Worm (Caenorhabditis elegans) whole organism, young adult: ENCODE measurements around the gene rps-12.

ENCODE experiments used
- B0336.3 ChIP-seq: fragments of 200-800 bp; sonication (Bioruptor generic); IDR thresholded peaks from 2 replicates; pipeline ENCODE4 v1.3.6; 2022; ENCODE audit warnings: missing genetic modification characterization, missing compliant biosample characterization
- C17E4.6 ChIP-seq: fragments of 200-800 bp; sonication (Bioruptor generic); IDR thresholded peaks from 2 replicates; pipeline ENCODE4 v1.3.6; 2022; ENCODE audit warnings: missing genetic modification reagents, missing genetic modification characterization, missing compliant biosample characterization
- F10E7.11 ChIP-seq: sonication (generic microtip); optimal IDR thresholded peaks from 2 replicates; lab custom pipeline; 2017; ENCODE audit warnings: mild to moderate bottlenecking, missing genetic modification characterization, moderate library complexity, missing compliant biosample characterization
- F22D6.2 ChIP-seq: sonication (generic microtip); optimal IDR thresholded peaks from 2 replicates; lab custom pipeline; 2016; ENCODE audit warnings: mild to moderate bottlenecking, missing genetic modification characterization, missing compliant biosample characterization
- F33H1.4 ChIP-seq: fragments of 200-800 bp; sonication (Bioruptor generic); IDR thresholded peaks from 2 replicates; pipeline ENCODE4 v1.3.6; 2022; ENCODE audit warnings: missing genetic modification reagents, missing genetic modification characterization, missing compliant biosample characterization
- F37B4.10 ChIP-seq: fragments of 200-800 bp; sonication (Bioruptor generic); IDR thresholded peaks from 2 replicates; pipeline ENCODE4 v1.3.6; 2022; ENCODE audit warnings: missing genetic modification characterization, missing compliant biosample characterization
- F39B2.1 ChIP-seq: fragments of 200-800 bp; sonication (Bioruptor generic); IDR thresholded peaks from 2 replicates; pipeline ENCODE4 v1.3.6; 2022; ENCODE audit warnings: missing genetic modification reagents, missing genetic modification characterization, missing compliant biosample characterization
- F52B5.7 ChIP-seq: sonication (generic microtip); optimal IDR thresholded peaks from 2 replicates; lab custom pipeline; 2016; ENCODE audit warnings: mild to moderate bottlenecking, missing genetic modification characterization, missing compliant biosample characterization
- F55B11.4 ChIP-seq: sonication (generic microtip); optimal IDR thresholded peaks from 2 replicates; lab custom pipeline; 2016; ENCODE audit warnings: missing compliant biosample characterization, missing genetic modification characterization, borderline replicate concordance; ENCODE audit not compliant: insufficient read depth
- F57A8.1 ChIP-seq: fragments of 200-800 bp; sonication (Bioruptor generic); optimal IDR thresholded peaks from 2 replicates; lab custom pipeline; 2018; ENCODE audit warnings: mild to moderate bottlenecking, missing genetic modification characterization, moderate library complexity, missing compliant biosample characterization
- T07F8.4 ChIP-seq: sonication (generic microtip); optimal IDR thresholded peaks from 2 replicates; lab custom pipeline; 2016; ENCODE audit warnings: mild to moderate bottlenecking, missing genetic modification characterization, moderate library complexity, missing compliant biosample characterization
- T26A5.8 ChIP-seq: sonication (generic microtip); optimal IDR thresholded peaks from 2 replicates; lab custom pipeline; 2016; ENCODE audit warnings: missing genetic modification characterization, missing compliant biosample characterization
- atf-7 ChIP-seq: sonication (generic microtip); optimal IDR thresholded peaks from 2 replicates; lab custom pipeline; 2017; ENCODE audit warnings: mild to moderate bottlenecking, missing genetic modification characterization, missing compliant biosample characterization
- attf-3 ChIP-seq: fragments of 200-800 bp; sonication (Bioruptor generic); conservative IDR thresholded peaks from 2 replicates; pipeline ENCODE4 v1.3.6; 2022; ENCODE audit warnings: missing genetic modification reagents, missing genetic modification characterization, missing compliant biosample characterization
- attf-5 ChIP-seq: fragments of 200-800 bp; sonication (Bioruptor generic); optimal IDR thresholded peaks from 2 replicates; lab custom pipeline; 2018; ENCODE audit warnings: mild to moderate bottlenecking, missing genetic modification characterization, missing compliant biosample characterization
- attf-6 ChIP-seq: fragments of 200-800 bp; sonication (Bioruptor generic); IDR thresholded peaks from 2 replicates; pipeline ENCODE4 v1.3.6; 2022; ENCODE audit warnings: missing genetic modification reagents, missing genetic modification characterization, missing compliant biosample characterization
- bed-1 ChIP-seq: fragments of 200-800 bp; sonication (Bioruptor generic); IDR thresholded peaks from 2 replicates; pipeline ENCODE4 v1.3.6; 2022; ENCODE audit warnings: missing genetic modification reagents, missing genetic modification characterization, missing compliant biosample characterization
- ceh-40 ChIP-seq: fragments of 200-800 bp; sonication (Bioruptor generic); IDR thresholded peaks from 2 replicates; pipeline ENCODE4 v1.3.6; 2022; ENCODE audit warnings: missing genetic modification characterization, missing compliant biosample characterization
- ceh-79 ChIP-seq: sonication (generic microtip); optimal IDR thresholded peaks from 2 replicates; lab custom pipeline; 2017; ENCODE audit warnings: mild to moderate bottlenecking, missing genetic modification characterization, missing compliant biosample characterization
- chd-7 ChIP-seq: sonication (generic microtip); optimal IDR thresholded peaks from 2 replicates; lab custom pipeline; 2016; ENCODE audit warnings: mild to moderate bottlenecking, missing genetic modification characterization, moderate library complexity, missing compliant biosample characterization
- egl-44 ChIP-seq: fragments of 200-800 bp; sonication (Bioruptor generic); IDR thresholded peaks from 2 replicates; pipeline ENCODE4 v1.3.6; 2022; ENCODE audit warnings: missing genetic modification reagents, missing genetic modification characterization, missing compliant biosample characterization
- ekl-4 ChIP-seq: fragments of 200-800 bp; sonication (Bioruptor generic); IDR thresholded peaks from 2 replicates; pipeline ENCODE4 v1.3.6; 2022; ENCODE audit warnings: missing genetic modification reagents, missing genetic modification characterization, missing compliant biosample characterization
- ets-4 ChIP-seq: fragments of 200-800 bp; sonication (Bioruptor generic); optimal IDR thresholded peaks from 2 replicates; lab custom pipeline; 2018; ENCODE audit warnings: mild to moderate bottlenecking, missing genetic modification characterization, missing compliant biosample characterization
- fkh-3 ChIP-seq: sonication (generic microtip); optimal IDR thresholded peaks from 2 replicates; lab custom pipeline; 2016; ENCODE audit warnings: mild to moderate bottlenecking, missing genetic modification characterization, missing compliant biosample characterization
- gei-17 ChIP-seq: fragments of 200-800 bp; sonication (Bioruptor generic); optimal IDR thresholded peaks from 2 replicates; lab custom pipeline; 2018; ENCODE audit warnings: mild to moderate bottlenecking, missing genetic modification characterization, missing compliant biosample characterization
- him-1 ChIP-seq: sonication (generic microtip); optimal IDR thresholded peaks from 2 replicates; lab custom pipeline; 2016; ENCODE audit warnings: missing genotype, missing genetic modification reagents, missing genetic modification characterization, missing compliant biosample characterization
- hlh-12 ChIP-seq: sonication (generic microtip); optimal IDR thresholded peaks from 2 replicates; lab custom pipeline; 2016; ENCODE audit warnings: missing genetic modification characterization, missing compliant biosample characterization
- hmg-1.2 ChIP-seq: fragments of 200-800 bp; sonication (Bioruptor generic); IDR thresholded peaks from 2 replicates; pipeline ENCODE4 v1.3.6; 2022; ENCODE audit warnings: missing genetic modification reagents, missing genetic modification characterization, missing compliant biosample characterization
- hsf-1 ChIP-seq: fragments of 200-800 bp; sonication (Bioruptor generic); IDR thresholded peaks from 2 replicates; pipeline ENCODE4 v1.3.6; 2022; ENCODE audit warnings: missing genetic modification reagents, missing genetic modification characterization, missing compliant biosample characterization
- lin-35 ChIP-seq, 3 experiments: fragments of 150-350 bp in 2 of 3; sonication (generic microtip) in 1 of 3; optimal IDR thresholded peaks; 2 replicates each; lab custom pipeline; 2014 to 2018; ENCODE audit warnings: missing biosample characterization in 3 of 3, missing genetic modification characterization in 3 of 3, missing genetic modification reagents in 3 of 3
- lin-40 ChIP-seq: sonication (generic microtip); optimal IDR thresholded peaks from 2 replicates; lab custom pipeline; 2016; ENCODE audit warnings: missing genetic modification characterization, mild to moderate bottlenecking, missing compliant biosample characterization, missing genotype, missing genetic modification reagents
- madf-3 ChIP-seq: fragments of 200-800 bp; sonication (Bioruptor generic); IDR thresholded peaks from 2 replicates; pipeline ENCODE4 v1.3.6; 2022; ENCODE audit warnings: missing genetic modification reagents, missing genetic modification characterization, missing compliant biosample characterization
- madf-8 ChIP-seq: fragments of 200-800 bp; sonication (Bioruptor generic); conservative IDR thresholded peaks from 2 replicates; pipeline ENCODE4 v1.3.6; 2022; ENCODE audit warnings: missing genetic modification reagents, missing genetic modification characterization, missing compliant biosample characterization
- nfya-2 ChIP-seq: fragments of 200-800 bp; sonication (Bioruptor generic); IDR thresholded peaks from 2 replicates; pipeline ENCODE4 v1.3.6; 2022; ENCODE audit warnings: missing genetic modification reagents, missing genetic modification characterization, missing compliant biosample characterization
- nhr-90 ChIP-seq: sonication (generic microtip); optimal IDR thresholded peaks from 2 replicates; lab custom pipeline; 2016; ENCODE audit warnings: missing genotype, mild to moderate bottlenecking, missing genetic modification characterization, missing compliant biosample characterization
- sdz-38 ChIP-seq: sonication (generic microtip); optimal IDR thresholded peaks from 2 replicates; lab custom pipeline; 2016; ENCODE audit warnings: missing genotype, missing genetic modification characterization, missing compliant biosample characterization
- snpc-4 ChIP-seq, 5 experiments: fragments of 150-350 bp in 1 of 5; sonication (generic microtip) in 4 of 5; optimal IDR thresholded peaks; 2 replicates each; lab custom pipeline; 2014 to 2018; ENCODE audit warnings: missing genetic modification characterization in 5 of 5, missing biosample characterization in 3 of 5, antibody characterized with exemption in 2 of 5, mild to moderate bottlenecking in 2 of 5, missing compliant biosample characterization in 2 of 5, missing genotype in 2 of 5, moderate library complexity in 2 of 5, missing genetic modification reagents in 1 of 5
- tbx-9 ChIP-seq: sonication (generic microtip); optimal IDR thresholded peaks from 2 replicates; lab custom pipeline; 2016; ENCODE audit warnings: borderline replicate concordance, missing genetic modification characterization, inconsistent platforms, missing compliant biosample characterization
- tlf-1 ChIP-seq: fragments of 200-800 bp; sonication (Bioruptor generic); optimal IDR thresholded peaks from 2 replicates; lab custom pipeline; 2018; ENCODE audit warnings: mild to moderate bottlenecking, missing genetic modification characterization, missing compliant biosample characterization
- unc-62 ChIP-seq: fragments of 150-350 bp; optimal IDR thresholded peaks from 2 replicates; lab custom pipeline; 2014; ENCODE audit warnings: missing biosample characterization, missing genetic modification reagents, missing genetic modification characterization
- zim-3 ChIP-seq: sonication (generic microtip); optimal IDR thresholded peaks from 2 replicates; lab custom pipeline; 2017; ENCODE audit warnings: mild to moderate bottlenecking, missing genetic modification characterization, moderate library complexity, missing compliant biosample characterization
- ztf-25 ChIP-seq: fragments of 200-800 bp; sonication (Bioruptor generic); IDR thresholded peaks from 2 replicates; pipeline ENCODE4 v1.3.6; 2022; ENCODE audit warnings: missing genetic modification reagents, missing genetic modification characterization, missing compliant biosample characterization
- ztf-26 ChIP-seq: sonication (generic microtip); optimal IDR thresholded peaks from 2 replicates; lab custom pipeline; 2017; ENCODE audit warnings: missing genetic modification characterization, missing compliant biosample characterization

rps-12 gene

ce11 chrIII:5715467-5715866 is 36.4 kb downstream of the rps-12 start (continued):
- TF ChIP-seq gei-17: no peak
- TF ChIP-seq fkh-3 (tag; lab: Kevin White, UChicago): no peak
- peak; percentile 81 for TF ChIP-seq ztf-26
- TF ChIP-seq bed-1 (GFP tag; lab: Robert Waterston, UW): no peak
- no peak for TF ChIP-seq sdz-38 (tag; lab: Kevin White, UChicago)
- TF ChIP-seq F57A8.1: no peak
- no peak for TF ChIP-seq ets-4 (GFP tag; lab: Kevin White, UChicago)
- TF ChIP-seq F52B5.7 (tag; lab: Kevin White, UChicago): no peak
- peak; percentile 88; the same call in 1 of the 2 replicates for TF ChIP-seq hmg-1.2 (GFP tag; lab: Robert Waterston, UW)
- TF ChIP-seq C17E4.6: no peak
- TF ChIP-seq egl-44: no peak
- no peak for TF ChIP-seq ztf-25 (GFP tag; lab: Robert Waterston, UW)
- TF ChIP-seq nhr-90 (tag; lab: Kevin White, UChicago): no peak
- TF ChIP-seq F10E7.11: peak; percentile 40
- no peak for TF ChIP-seq ekl-4 (GFP tag; lab: Robert Waterston, UW)
- peak; percentile 51 for TF ChIP-seq attf-5 (GFP tag; lab: Kevin White, UChicago)
- TF ChIP-seq B0336.3: peak; percentile 36; the same call in 1 of the 2 replicates
- TF ChIP-seq zim-3: no peak
- no peak for TF ChIP-seq hlh-12 (tag; lab: Kevin White, UChicago)
- no peak for TF ChIP-seq T07F8.4 (tag; lab: Kevin White, UChicago)
- no peak for TF ChIP-seq atf-7 (tag; lab: Kevin White, UChicago)
- TF ChIP-seq T26A5.8 (tag; lab: Kevin White, UChicago): no peak
- no peak for TF ChIP-seq ceh-40
- TF ChIP-seq him-1 (tag; lab: Kevin White, UChicago): no peak
- TF ChIP-seq snpc-4 (GFP tag; optimal IDR thresholded peaks at IDR 0.05; lab: Kevin White, UChicago): no peak
- peak in 2 of 4 experiments; percentile 38 for TF ChIP-seq snpc-4 (tag; optimal IDR thresholded peaks at IDR 0.05; lab: Kevin White, UChicago)
- no peak for TF ChIP-seq unc-62 (GFP tag; lab: Kevin White, UChicago)
- no peak for TF ChIP-seq ceh-79 (tag; lab: Kevin White, UChicago)
- peak in 1 of 3 experiments; percentile 44 for TF ChIP-seq lin-35 (GFP tag; optimal IDR thresholded peaks at IDR 0.05; lab: Kevin White, UChicago)
- no peak for TF ChIP-seq F39B2.1 (GFP tag; lab: Robert Waterston, UW)
- TF ChIP-seq nfya-2: no peak
- no peak for TF ChIP-seq tlf-1
- peak; percentile 11 for TF ChIP-seq chd-7
- TF ChIP-seq madf-8 (GFP tag; lab: Robert Waterston, UW): no peak
- 0 out of 2 replicates have a peak, but pooled peaks have one; percentile 41 for TF ChIP-seq hsf-1 (GFP tag; lab: Robert Waterston, UW)
- no peak for TF ChIP-seq F37B4.10 (GFP tag; lab: Robert Waterston, UW)
- peak; percentile 65; the same call in 1 of the 2 replicates for TF ChIP-seq madf-3
- no peak for TF ChIP-seq attf-3 (GFP tag; lab: Robert Waterston, UW)
- 0 out of 2 replicates have a peak, but pooled peaks have one; percentile 26 for TF ChIP-seq attf-6 (GFP tag; lab: Robert Waterston, UW)
- TF ChIP-seq tbx-9 (tag; lab: Kevin White, UChicago): no peak
- TF ChIP-seq F55B11.4: no peak
- TF ChIP-seq lin-40 (tag; lab: Kevin White, UChicago): peak; percentile 47
- no peak for TF ChIP-seq F33H1.4 (GFP tag; lab: Robert Waterston, UW)
- TF ChIP-seq F22D6.2 (tag; lab: Kevin White, UChicago): no peak
- TF ChIP-seq, all 124 proteins: peak for 30
